Worm (Caenorhabditis elegans) whole organism, L1 larva: ENCODE data around the gene pab-2.

Experiments used
- aly-2 ChIP-seq: fragments of 150-350 bp; optimal IDR thresholded peaks from 2 replicates; lab custom pipeline; 2014; ENCODE audit warnings: missing biosample characterization, missing genetic modification characterization
- ceh-90 ChIP-seq: sonication (generic microtip); optimal IDR thresholded peaks from 2 replicates; lab custom pipeline; 2016; ENCODE audit warnings: missing genetic modification characterization, missing compliant biosample characterization
- efl-1 ChIP-seq, 4 experiments: fragments of 150-350 bp; optimal IDR thresholded peaks in 3 of 4; peaks in 1 of 4; 1 replicate in 1 of 4; 2 replicates in 3 of 4; lab custom pipeline; 2014; ENCODE audit warnings: missing biosample characterization in 2 of 4, missing genetic modification characterization in 2 of 4, missing genetic modification reagents in 2 of 4
- ets-5 ChIP-seq: fragments of 200-800 bp; sonication (Bioruptor generic); IDR thresholded peaks from 2 replicates; pipeline ENCODE4 v1.3.6; 2022; ENCODE audit warnings: missing genetic modification characterization, missing compliant biosample characterization
- lin-15B ChIP-seq: fragments of 150-350 bp; sonication (generic microtip); optimal IDR thresholded peaks from 3 replicates; lab custom pipeline; 2014; ENCODE audit warnings: missing biosample characterization, missing genetic modification characterization
- lsy-2 ChIP-seq, 2 experiments: fragments of 150-350 bp; optimal IDR thresholded peaks; 2 replicates each; lab custom pipeline; 2014; ENCODE audit warnings: missing biosample characterization in 2 of 2, missing genetic modification characterization in 2 of 2
- nhr-11 ChIP-seq: fragments of 150-350 bp; optimal IDR thresholded peaks from 2 replicates; lab custom pipeline; 2014; ENCODE audit warnings: missing biosample characterization, missing genetic modification characterization
- nhr-20 ChIP-seq: sonication (generic microtip); optimal IDR thresholded peaks from 2 replicates; lab custom pipeline; 2016; ENCODE audit warnings: mild to moderate bottlenecking, missing genetic modification characterization, missing compliant biosample characterization
- nhr-237 ChIP-seq: fragments of 150-350 bp; optimal IDR thresholded peaks from 2 replicates; lab custom pipeline; 2014; ENCODE audit warnings: missing biosample characterization, missing genetic modification characterization
- sox-4 ChIP-seq: sonication (generic microtip); optimal IDR thresholded peaks from 2 replicates; lab custom pipeline; 2016; ENCODE audit warnings: missing genetic modification characterization, missing compliant biosample characterization
- tbx-2 ChIP-seq: sonication (generic microtip); optimal IDR thresholded peaks from 2 replicates; lab custom pipeline; 2016; ENCODE audit warnings: missing genetic modification characterization, missing compliant biosample characterization
- unc-62 ChIP-seq: fragments of 150-350 bp; optimal IDR thresholded peaks from 2 replicates; lab custom pipeline; 2014; ENCODE audit warnings: missing biosample characterization, missing genetic modification reagents, missing genetic modification characterization
- zag-1 ChIP-seq: fragments of 150-350 bp; optimal IDR thresholded peaks from 2 replicates; lab custom pipeline; 2014; ENCODE audit warnings: missing biosample characterization, missing genetic modification characterization

- no peak for TF ChIP-seq aly-2 (tag; lab: Kevin White, UChicago)
- no peak for TF ChIP-seq tbx-2 (tag; lab: Kevin White, UChicago)
- TF ChIP-seq ets-5 (GFP tag; lab: Robert Waterston, UW), result no peak
- no peak for TF ChIP-seq lsy-2 (tag; optimal IDR thresholded peaks at IDR 0.05; lab: Kevin White, UChicago)
- no peak for TF ChIP-seq nhr-20 (tag; lab: Kevin White, UChicago)
- TF ChIP-seq lin-15B, result no peak
- no peak for TF ChIP-seq nhr-237 (tag; lab: Kevin White, UChicago)
- TF ChIP-seq sox-4 (tag; lab: Kevin White, UChicago), result no peak
- TF ChIP-seq ceh-90 (tag; lab: Kevin White, UChicago), result no peak
- no peak for TF ChIP-seq nhr-11 (tag; lab: Kevin White, UChicago)
- TF ChIP-seq zag-1 (tag; lab: Kevin White, UChicago), result no peak
- TF ChIP-seq efl-1 (optimal IDR thresholded peaks at IDR 0.05; lab: Kevin White, UChicago), result no peak
- no peak for TF ChIP-seq efl-1 (GFP tag; optimal IDR thresholded peaks at IDR 0.05 in 1 of 2; lab: Kevin White, UChicago)
- TF ChIP-seq unc-62 (GFP tag; lab: Kevin White, UChicago), result no peak
These were observed 5.5 kb upstream of the pab-2 start, which contains the start of gene acr-12 for ce11 chrX:13532424-13533309.
